Worm (Caenorhabditis elegans): ENCODE measurements around the gene ppk-2.
A peak's percentile ranks its signal among the peaks of the same experiment; 100 is the strongest.

The ppk-2 gene

ce11 chrIII:2100842-2101241, 1.3 kb upstream of the ppk-2 start:
- peak; percentile 74 for TF ChIP-seq mab-9 (GFP tag; IDR thresholded peaks at IDR 0.05)
- TF ChIP-seq C34B4.2 (tag; optimal IDR thresholded peaks at IDR 0.05): no peak
- TF ChIP-seq nhr-47 (tag; optimal IDR thresholded peaks at IDR 0.05): peak; percentile 89
- no peak for TF ChIP-seq zip-4 (GFP tag; optimal IDR thresholded peaks at IDR 0.05)
- TF ChIP-seq lin-35 (GFP tag; optimal IDR thresholded peaks at IDR 0.05): peak; percentile 69 to 74
- TF ChIP-seq nhr-90 (tag; optimal IDR thresholded peaks at IDR 0.05; ENCODE audit: poor library complexity): peak; percentile 63
- peak; percentile 59 for TF ChIP-seq dsc-1 (tag; optimal IDR thresholded peaks at IDR 0.05)
- peak; percentile 67 for TF ChIP-seq nhr-19 (GFP tag; conservative IDR thresholded peaks at IDR 0.05)
- TF ChIP-seq zag-1 (tag; optimal IDR thresholded peaks at IDR 0.05): peak; percentile 34
- TF ChIP-seq nhr-11 (tag; optimal IDR thresholded peaks at IDR 0.05): peak; percentile 4
- no peak for TF ChIP-seq elt-3 (tag; optimal IDR thresholded peaks at IDR 0.05)
- TF ChIP-seq dpl-1 (GFP tag; optimal IDR thresholded peaks at IDR 0.05): peak; percentile 26 to 66 (median 58)
- no peak; the same call in 1 of the 2 replicates for TF ChIP-seq ceh-88 (GFP tag; IDR thresholded peaks at IDR 0.05)
- peak; percentile 73 for TF ChIP-seq xbp-1 (tag; optimal IDR thresholded peaks at IDR 0.05)
- TF ChIP-seq snu-23 (GFP tag; optimal IDR thresholded peaks at IDR 0.05): peak; percentile 85
- peak; percentile 95 for TF ChIP-seq lin-14 (GFP tag; optimal IDR thresholded peaks at IDR 0.05)
- TF ChIP-seq F16B12.6 (tag; optimal IDR thresholded peaks at IDR 0.05): peak; percentile 61
- TF ChIP-seq nhr-77 (tag; optimal IDR thresholded peaks at IDR 0.05): no peak
- peak; percentile 76 for TF ChIP-seq lin-13 (GFP tag; optimal IDR thresholded peaks at IDR 0.05)
- TF ChIP-seq pax-3 (tag; optimal IDR thresholded peaks at IDR 0.05): peak; percentile 30
- TF ChIP-seq nhr-76 (tag; optimal IDR thresholded peaks at IDR 0.05): no peak
- TF ChIP-seq rnt-1 (tag; optimal IDR thresholded peaks at IDR 0.05): no peak
- TF ChIP-seq skn-1 (tag; optimal IDR thresholded peaks at IDR 0.05): peak; percentile 49
- no peak for TF ChIP-seq hlh-4 (tag; optimal IDR thresholded peaks at IDR 0.05)
- no peak for TF ChIP-seq unc-130 (tag; optimal IDR thresholded peaks at IDR 0.05)
- TF ChIP-seq isw-1 (GFP tag; IDR thresholded peaks at IDR 0.05): peak; percentile 43
- TF ChIP-seq nhr-71 (tag; optimal IDR thresholded peaks at IDR 0.05): peak; percentile 92
- peak; percentile 2 for TF ChIP-seq elt-2 (tag; optimal IDR thresholded peaks at IDR 0.05)
- TF ChIP-seq nhr-20 (tag; optimal IDR thresholded peaks at IDR 0.05): peak; percentile 61
- TF ChIP-seq ztf-11 (tag; optimal IDR thresholded peaks at IDR 0.05): peak in 1 of 2 experiments; percentile 54
- TF ChIP-seq aha-1 (tag; optimal IDR thresholded peaks at IDR 0.05): no peak
- TF ChIP-seq egl-13 (tag; optimal IDR thresholded peaks at IDR 0.05): peak; percentile 79
- peak; percentile 54 for TF ChIP-seq C16A3.4 (tag; optimal IDR thresholded peaks at IDR 0.05)
- peak; percentile 68 for TF ChIP-seq irx-1 (tag; optimal IDR thresholded peaks at IDR 0.05)
- TF ChIP-seq ces-1 (GFP tag; optimal IDR thresholded peaks at IDR 0.05): peak; percentile 86
- peak; percentile 58 for TF ChIP-seq fkh-8 (tag; optimal IDR thresholded peaks at IDR 0.05)
- TF ChIP-seq egl-27 (tag; optimal IDR thresholded peaks at IDR 0.05): peak in 1 of 2 experiments; percentile 53
- peak in 1 of 2 experiments; percentile 59 for TF ChIP-seq mdl-1 (tag; optimal IDR thresholded peaks at IDR 0.05)
- peak; percentile 1 for TF ChIP-seq mef-2 (tag; optimal IDR thresholded peaks at IDR 0.05)
- TF ChIP-seq fos-1 (tag; optimal IDR thresholded peaks at IDR 0.05): peak; percentile 10
- TF ChIP-seq lsy-2 (tag; optimal IDR thresholded peaks at IDR 0.05): peak; percentile 78 to 81
- peak; percentile 73 for TF ChIP-seq mep-1 (tag; optimal IDR thresholded peaks at IDR 0.05)
- peak; percentile 88 for TF ChIP-seq swsn-7 (tag; optimal IDR thresholded peaks at IDR 0.05)
- peak; percentile 93 for TF ChIP-seq fkh-10 (GFP tag; optimal IDR thresholded peaks at IDR 0.05)
- TF ChIP-seq ceh-82 (tag; optimal IDR thresholded peaks at IDR 0.05): peak; percentile 56 to 74 (median 60)
- TF ChIP-seq ztf-4 (tag; optimal IDR thresholded peaks at IDR 0.05): peak; percentile 32
- TF ChIP-seq pqm-1 (tag; optimal IDR thresholded peaks at IDR 0.05): no peak
- TF ChIP-seq sptf-1 (tag; optimal IDR thresholded peaks at IDR 0.05): no peak
- peak; percentile 43 for TF ChIP-seq sup-37 (GFP tag; optimal IDR thresholded peaks at IDR 0.05)
- no peak for TF ChIP-seq alr-1 (tag; optimal IDR thresholded peaks at IDR 0.05; ENCODE audit: borderline replicate concordance)
- TF ChIP-seq jun-1 (tag; optimal IDR thresholded peaks at IDR 0.05): peak; percentile 71
- TF ChIP-seq nhr-28 (tag; optimal IDR thresholded peaks at IDR 0.05): no peak
- peak; percentile 91 for TF ChIP-seq nhr-85 (tag)

All from whole organism, L1 larva.